Worm (Caenorhabditis elegans) whole organism, L4 larva: ENCODE data around the gene T05H10.4.

Experiments
- F10B5.3 ChIP-seq: sonication (generic microtip); optimal IDR thresholded peaks from 2 replicates; lab custom pipeline; 2016; ENCODE audit warnings: mild to moderate bottlenecking, missing genetic modification characterization, missing compliant biosample characterization
- F37D6.2 ChIP-seq: sonication (generic microtip); optimal IDR thresholded peaks from 2 replicates; lab custom pipeline; 2016; ENCODE audit warnings: mild to moderate bottlenecking, missing genetic modification characterization, missing compliant biosample characterization
- F44E2.7 ChIP-seq: fragments of 200-800 bp; sonication (Bioruptor generic); IDR thresholded peaks from 2 replicates; pipeline ENCODE4 v2.1.2; 2022; ENCODE audit warnings: missing genetic modification characterization, missing compliant biosample characterization
- Y105C5A.15 ChIP-seq: fragments of 200-800 bp; sonication (Bioruptor generic); IDR thresholded peaks from 2 replicates; pipeline ENCODE4 v1.3.6; 2022; ENCODE audit warnings: missing genetic modification characterization, missing compliant biosample characterization
- Y75B8A.6 ChIP-seq: fragments of 200-800 bp; sonication (Bioruptor generic); IDR thresholded peaks from 2 replicates; pipeline ENCODE4 v1.3.6; 2022; ENCODE audit warnings: missing genetic modification reagents, missing genetic modification characterization, missing compliant biosample characterization
- aha-1 ChIP-seq: fragments of 150-350 bp; peaks from one replicate; lab custom pipeline; 2014; ENCODE audit warnings: missing biosample characterization, missing genetic modification characterization
- ama-1 ChIP-seq: fragments of 150-350 bp; optimal IDR thresholded peaks from 2 replicates; lab custom pipeline; 2014; ENCODE audit warnings: inconsistent platforms, mixed read lengths
- arid-1 ChIP-seq: fragments of 200-800 bp; sonication (Bioruptor generic); conservative IDR thresholded peaks from 2 replicates; pipeline ENCODE4 v1.3.6; 2022; ENCODE audit warnings: missing genetic modification reagents, missing genetic modification characterization, missing compliant biosample characterization
- ceh-20 ChIP-seq: fragments of 200-800 bp; sonication (Bioruptor generic); IDR thresholded peaks from 2 replicates; pipeline ENCODE4 v1.3.6; 2022; ENCODE audit warnings: missing genetic modification reagents, missing genetic modification characterization, missing compliant biosample characterization
- ceh-28 ChIP-seq: fragments of 150-350 bp; optimal IDR thresholded peaks from 2 replicates; lab custom pipeline; 2014; ENCODE audit warnings: missing biosample characterization, missing genetic modification reagents, missing genetic modification characterization
- ceh-32 ChIP-seq: sonication (generic microtip); optimal IDR thresholded peaks from 2 replicates; lab custom pipeline; 2016; ENCODE audit warnings: mild to moderate bottlenecking, missing genetic modification characterization, missing compliant biosample characterization; ENCODE audit not compliant: poor library complexity
- ces-1 ChIP-seq: fragments of 150-350 bp; sonication (generic microtip); optimal IDR thresholded peaks from 4 replicates; lab custom pipeline; 2014; ENCODE audit warnings: missing biosample characterization, missing genetic modification reagents, missing genetic modification characterization
- daf-16 ChIP-seq, 3 experiments: sonication (generic microtip); optimal IDR thresholded peaks; 2 replicates each; lab custom pipeline; 2016 to 2017; ENCODE audit warnings: missing genetic modification characterization in 3 of 3, missing genetic modification reagents in 3 of 3, mild to moderate bottlenecking in 2 of 3, missing compliant biosample characterization in 2 of 3, missing biosample characterization in 1 of 3, moderate library complexity in 1 of 3
- daf-19 ChIP-seq: fragments of 200-800 bp; sonication (Bioruptor generic); conservative IDR thresholded peaks from 2 replicates; pipeline ENCODE4 v1.3.6; 2022; ENCODE audit warnings: missing genetic modification characterization, missing compliant biosample characterization
- daf-8 ChIP-seq: fragments of 200-800 bp; sonication (Bioruptor generic); IDR thresholded peaks from 2 replicates; pipeline ENCODE4 v1.3.6; 2022; ENCODE audit warnings: missing genetic modification characterization, missing compliant biosample characterization
- dmd-6 ChIP-seq: fragments of 200-800 bp; sonication (Bioruptor generic); IDR thresholded peaks from 2 replicates; pipeline ENCODE4 v1.3.6; 2022; ENCODE audit warnings: missing genetic modification reagents, missing genetic modification characterization, missing compliant biosample characterization
- egl-27 ChIP-seq: sonication (generic microtip); optimal IDR thresholded peaks from 3 replicates; lab custom pipeline; 2017; ENCODE audit warnings: missing biosample characterization, missing genetic modification reagents, missing genetic modification characterization
- egl-43 ChIP-seq: fragments of 200-800 bp; sonication (Bioruptor generic); IDR thresholded peaks from 2 replicates; pipeline ENCODE4 v1.3.6; 2022; ENCODE audit warnings: missing genetic modification reagents, missing genetic modification characterization, missing compliant biosample characterization
- gei-8 ChIP-seq: fragments of 200-800 bp; sonication (Bioruptor generic); optimal IDR thresholded peaks from 2 replicates; lab custom pipeline; 2018; ENCODE audit warnings: mild to moderate bottlenecking, missing genetic modification characterization, missing compliant biosample characterization
- hlh-11 ChIP-seq: fragments of 200-800 bp; sonication (Bioruptor generic); optimal IDR thresholded peaks from 2 replicates; lab custom pipeline; 2018; ENCODE audit warnings: mild to moderate bottlenecking, missing genetic modification characterization, missing compliant biosample characterization
- hlh-30 ChIP-seq: sonication (generic microtip); optimal IDR thresholded peaks from 2 replicates; lab custom pipeline; 2017; ENCODE audit warnings: antibody characterized with exemption, mild to moderate bottlenecking, missing genetic modification characterization, missing compliant biosample characterization; ENCODE audit not compliant: insufficient read depth
- hmg-1.1 ChIP-seq: fragments of 200-800 bp; sonication (Bioruptor generic); IDR thresholded peaks from 2 replicates; pipeline ENCODE4 v1.3.6; 2022; ENCODE audit warnings: missing genetic modification reagents, missing genetic modification characterization, missing compliant biosample characterization
- lin-13 ChIP-seq: fragments of 150-350 bp; optimal IDR thresholded peaks from 2 replicates; lab custom pipeline; 2014; ENCODE audit warnings: missing biosample characterization, missing genetic modification reagents, missing genetic modification characterization
- lin-15B ChIP-seq: fragments of 150-350 bp; sonication (generic microtip); optimal IDR thresholded peaks from 3 replicates; lab custom pipeline; 2014; ENCODE audit warnings: missing biosample characterization, missing genetic modification characterization
- lin-38 ChIP-seq: fragments of 200-800 bp; sonication (Bioruptor generic); IDR thresholded peaks from 2 replicates; pipeline ENCODE4 v1.3.6; 2022; ENCODE audit warnings: missing genetic modification reagents, missing genetic modification characterization, missing compliant biosample characterization
- lir-3 ChIP-seq: sonication (generic microtip); optimal IDR thresholded peaks from 2 replicates; lab custom pipeline; 2016; ENCODE audit warnings: mild to moderate bottlenecking, missing genetic modification characterization, missing compliant biosample characterization
- lsy-2 ChIP-seq, 2 experiments: fragments of 150-350 bp in 1 of 2; sonication (generic microtip) in 1 of 2; optimal IDR thresholded peaks; 2 replicates each; lab custom pipeline; 2014 to 2017; ENCODE audit warnings: missing biosample characterization in 2 of 2, missing genetic modification characterization in 2 of 2
- nhr-10 ChIP-seq: fragments of 150-350 bp; optimal IDR thresholded peaks from 2 replicates; lab custom pipeline; 2014; ENCODE audit warnings: missing biosample characterization, missing genetic modification characterization
- nhr-102 ChIP-seq: sonication (generic microtip); optimal IDR thresholded peaks from 2 replicates; lab custom pipeline; 2016; ENCODE audit warnings: mild to moderate bottlenecking, missing genetic modification characterization, moderate library complexity, missing compliant biosample characterization
- nhr-11 ChIP-seq: fragments of 150-350 bp; optimal IDR thresholded peaks from 2 replicates; lab custom pipeline; 2014; ENCODE audit warnings: missing biosample characterization, missing genetic modification characterization
- nhr-111 ChIP-seq: fragments of 200-800 bp; sonication (Bioruptor generic); optimal IDR thresholded peaks from 2 replicates; lab custom pipeline; 2018; ENCODE audit warnings: mild to moderate bottlenecking, missing genetic modification characterization, missing compliant biosample characterization
- nhr-25 ChIP-seq: sonication (generic microtip); optimal IDR thresholded peaks from 2 replicates; lab custom pipeline; 2017; ENCODE audit warnings: missing genetic modification characterization, mild to moderate bottlenecking, missing compliant biosample characterization, antibody characterized with exemption, moderate library complexity, borderline replicate concordance; ENCODE audit not compliant: insufficient read depth
- nhr-28 ChIP-seq: fragments of 150-350 bp; optimal IDR thresholded peaks from 2 replicates; lab custom pipeline; 2014; ENCODE audit warnings: missing biosample characterization, missing genetic modification characterization
- nhr-42 ChIP-seq: fragments of 200-800 bp; sonication (Bioruptor generic); IDR thresholded peaks from 2 replicates; pipeline ENCODE4 v1.3.6; 2022; ENCODE audit warnings: missing genetic modification characterization, missing compliant biosample characterization
- nhr-48 ChIP-seq: sonication (generic microtip); optimal IDR thresholded peaks from 2 replicates; lab custom pipeline; 2016; ENCODE audit warnings: mild to moderate bottlenecking, missing genetic modification characterization, missing compliant biosample characterization
- nhr-6 ChIP-seq: fragments of 150-350 bp; optimal IDR thresholded peaks from 2 replicates; lab custom pipeline; 2014; ENCODE audit warnings: missing biosample characterization, missing genetic modification characterization
- pha-4 ChIP-seq, 2 experiments: fragments of 150-350 bp in 1 of 2; fragments of 200-800 bp in 1 of 2; sonication (Bioruptor generic) in 1 of 2; IDR thresholded peaks in 1 of 2; optimal IDR thresholded peaks in 1 of 2; 2 replicates each; pipeline versions ENCODE4 v1.3.6 to Lab custom; 2014 to 2022; ENCODE audit warnings: missing genetic modification characterization in 2 of 2, missing genetic modification reagents in 2 of 2, missing biosample characterization in 1 of 2, missing compliant biosample characterization in 1 of 2
- php-3 ChIP-seq: fragments of 200-800 bp; sonication (Bioruptor generic); IDR thresholded peaks from 2 replicates; pipeline ENCODE4 v1.3.6; 2022; ENCODE audit warnings: missing genetic modification reagents, missing genetic modification characterization, missing compliant biosample characterization
- pqm-1 ChIP-seq: sonication (generic microtip); optimal IDR thresholded peaks from 2 replicates; lab custom pipeline; 2017; ENCODE audit warnings: missing biosample characterization, missing genetic modification characterization
- sdz-12 ChIP-seq: fragments of 200-800 bp; sonication (Bioruptor generic); optimal IDR thresholded peaks from 2 replicates; lab custom pipeline; 2018; ENCODE audit warnings: mild to moderate bottlenecking, missing genetic modification characterization, missing compliant biosample characterization
- snpc-4 ChIP-seq: fragments of 150-350 bp; optimal IDR thresholded peaks from 2 replicates; lab custom pipeline; 2014; ENCODE audit warnings: missing biosample characterization, missing genetic modification characterization
- tra-1 ChIP-seq: fragments of 200-800 bp; sonication (Bioruptor generic); IDR thresholded peaks from 2 replicates; pipeline ENCODE4 v1.3.6; 2022; ENCODE audit warnings: missing genetic modification reagents, missing genetic modification characterization, missing compliant biosample characterization
- unc-130 ChIP-seq: sonication (generic microtip); optimal IDR thresholded peaks from 2 replicates; lab custom pipeline; 2016; ENCODE audit warnings: missing genetic modification reagents, missing genetic modification characterization, missing compliant biosample characterization
- zfp-3 ChIP-seq: fragments of 200-800 bp; sonication (Bioruptor generic); conservative IDR thresholded peaks from 2 replicates; pipeline ENCODE4 v1.3.6; 2022; ENCODE audit warnings: missing genetic modification reagents, missing genetic modification characterization, missing compliant biosample characterization
- ztf-11 ChIP-seq: fragments of 150-350 bp; optimal IDR thresholded peaks from 2 replicates; lab custom pipeline; 2014; ENCODE audit warnings: missing biosample characterization, missing genetic modification characterization

T05H10.4 gene

DNA sequence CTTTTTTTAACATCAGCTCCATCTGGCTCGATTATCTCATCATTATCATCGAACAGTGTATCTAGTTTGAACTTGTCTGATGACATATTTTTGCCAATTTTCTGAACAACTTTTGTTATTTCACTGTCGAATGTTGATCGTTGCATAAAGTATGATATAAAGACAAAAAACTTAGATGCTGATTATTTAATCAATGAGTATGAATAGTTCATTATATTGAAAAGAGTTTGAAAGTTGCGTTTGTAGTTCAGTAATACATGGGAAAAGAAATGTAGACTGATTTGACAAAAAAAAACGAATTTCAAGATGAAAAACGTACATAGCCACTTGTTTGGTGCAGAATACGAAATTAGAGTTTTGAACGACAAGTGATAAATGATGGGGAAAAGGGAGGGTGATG lies 30.5 kb upstream of the T05H10.4 start, which contains the start of gene hda-2:
TSS of gene hda-2 (minus strand) at position 101 of the 400 bp plus-strand sequence.
- TF ChIP-seq lin-38 (GFP tag; lab: Robert Waterston, UW) (0 out of 2 replicates have a peak, but pooled peaks have one; percentile 9), F37D6.2 (no peak)

DNA sequence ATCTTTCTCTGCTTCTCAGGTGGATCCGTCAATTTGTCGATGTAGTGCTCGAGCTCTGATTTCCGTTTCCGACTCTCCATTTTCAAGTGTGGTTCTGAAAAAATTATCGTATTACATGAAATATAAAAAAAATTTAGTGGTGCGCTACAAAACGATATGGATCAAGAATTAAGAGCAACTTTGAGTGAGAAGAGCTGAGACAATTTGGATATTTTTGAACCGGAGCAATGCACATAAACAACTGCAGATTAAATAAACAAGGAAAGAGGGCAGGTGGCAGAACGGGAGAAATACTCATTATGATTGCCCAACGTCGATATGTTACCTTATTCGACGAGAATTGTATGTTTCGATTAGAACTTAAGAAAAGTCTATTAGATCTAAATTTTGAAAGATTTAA lies 25.3 kb upstream of the T05H10.4 start, which contains the start of gene swsn-7:
TSS of gene swsn-7 (minus strand) at position 101 of the 400 bp plus-strand sequence.
- TF ChIP-seq hlh-30 (tag; lab: Kevin White, UChicago): no peak
- TF ChIP-seq lin-38 (GFP tag; lab: Robert Waterston, UW): no peak
- TF ChIP-seq pqm-1 (tag; lab: Kevin White, UChicago): no peak
- no peak for TF ChIP-seq lin-13 (GFP tag; lab: Kevin White, UChicago)
- no peak for TF ChIP-seq ztf-11 (tag; lab: Kevin White, UChicago)
- no peak for TF ChIP-seq snpc-4 (tag; lab: Kevin White, UChicago)
- TF ChIP-seq hlh-11 (tag; lab: Kevin White, UChicago): no peak
- no peak for TF ChIP-seq gei-8 (GFP tag; lab: Kevin White, UChicago)
- no peak for TF ChIP-seq daf-16 (GFP tag; optimal IDR thresholded peaks at IDR 0.05; lab: Kevin White, UChicago)
- no peak for TF ChIP-seq daf-16 (tag; optimal IDR thresholded peaks at IDR 0.05; lab: Kevin White, UChicago)
- TF ChIP-seq egl-43 (GFP tag; lab: Robert Waterston, UW): no peak
- TF ChIP-seq hmg-1.1 (GFP tag; lab: Robert Waterston, UW): no peak
- TF ChIP-seq arid-1 (GFP tag; lab: Robert Waterston, UW): no peak
- no peak for TF ChIP-seq lin-15B (tag; lab: Kevin White, UChicago)
- TF ChIP-seq nhr-42 (GFP tag; lab: Robert Waterston, UW): no peak
- no peak for TF ChIP-seq nhr-111 (GFP tag; lab: Kevin White, UChicago)
- TF ChIP-seq nhr-102 (tag; lab: Kevin White, UChicago): no peak

DNA sequence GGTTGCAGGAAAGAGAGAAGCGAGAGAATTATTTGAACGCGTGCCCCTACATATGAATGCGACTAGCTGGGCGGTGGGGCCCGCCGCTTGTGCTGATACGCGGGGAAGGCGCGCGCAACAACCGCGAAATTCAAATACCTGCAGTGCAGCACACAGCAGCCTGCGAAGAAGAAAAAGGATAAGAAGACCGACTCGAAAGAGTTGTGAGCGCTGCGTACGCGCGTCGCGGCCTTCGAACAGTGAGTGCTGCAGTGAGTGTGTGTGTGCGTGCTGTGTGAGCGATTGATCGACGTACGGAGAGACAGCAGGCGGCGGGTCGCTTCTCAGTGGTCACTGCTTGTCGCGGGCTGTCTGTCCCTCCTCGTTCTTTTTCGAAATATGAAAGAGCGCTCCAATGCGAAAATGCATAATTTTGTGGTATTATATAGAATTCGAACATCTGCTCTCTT lies 24.7 kb upstream of the T05H10.4 start:
- peak; percentile 57 for TF ChIP-seq nhr-28 (tag; lab: Kevin White, UChicago)
- TF ChIP-seq sdz-12: peak; percentile 50
- peak; percentile 82 for TF ChIP-seq F10B5.3
- TF ChIP-seq aha-1 (tag; lab: Kevin White, UChicago): peak; percentile 99
- 0 out of 2 replicates have a peak, but pooled peaks have one; percentile 60 for TF ChIP-seq zfp-3 (GFP tag; lab: Robert Waterston, UW)
- TF ChIP-seq hlh-11 (tag; lab: Kevin White, UChicago): peak; percentile 97
- TF ChIP-seq lir-3: peak; percentile 98
- peak; percentile 65 to 81 for TF ChIP-seq lsy-2 (tag; optimal IDR thresholded peaks at IDR 0.05; lab: Kevin White, UChicago)
- peak; percentile 53 for TF ChIP-seq ceh-32 (tag; lab: Kevin White, UChicago)
- TF ChIP-seq tra-1: peak; percentile 71; the same call in 1 of the 2 replicates
- TF ChIP-seq nhr-25 (tag; lab: Kevin White, UChicago): peak; percentile 86
- peak; percentile 91 for TF ChIP-seq dmd-6 (GFP tag; lab: Robert Waterston, UW)
- 0 out of 2 replicates have a peak, but pooled peaks have one; percentile 15 for TF ChIP-seq daf-8 (GFP tag; lab: Robert Waterston, UW)
- peak; percentile 93 for TF ChIP-seq ceh-20 (GFP tag; lab: Robert Waterston, UW)
- TF ChIP-seq unc-130: no peak
- peak; percentile 90 for TF ChIP-seq nhr-48
- no peak for TF ChIP-seq ces-1
- TF ChIP-seq arid-1 (GFP tag; lab: Robert Waterston, UW): peak; percentile 76
- TF ChIP-seq nhr-6 (tag; lab: Kevin White, UChicago): peak; percentile 43
- TF ChIP-seq daf-19 (GFP tag; lab: Robert Waterston, UW): no peak
- TF ChIP-seq pha-4 (GFP tag; IDR thresholded peaks at IDR 0.05; lab: Robert Waterston, UW): peak; percentile 83; the same call in 1 of the 2 replicates
- no peak for TF ChIP-seq pha-4 (tag; optimal IDR thresholded peaks at IDR 0.05; lab: Kevin White, UChicago)
- 0 out of 2 replicates have a peak, but pooled peaks have one; percentile 48 for TF ChIP-seq Y75B8A.6
- TF ChIP-seq nhr-111 (GFP tag; lab: Kevin White, UChicago): no peak
- TF ChIP-seq egl-27 (tag; lab: Kevin White, UChicago): no peak
- TF ChIP-seq php-3 (GFP tag; lab: Robert Waterston, UW): peak; percentile 77
- TF ChIP-seq Y105C5A.15 (GFP tag; lab: Robert Waterston, UW): no peak
- no peak for TF ChIP-seq ama-1 (lab: Kevin White, UChicago)
- TF ChIP-seq F44E2.7 (GFP tag; lab: Robert Waterston, UW): no peak
- TF ChIP-seq lin-13 (GFP tag; lab: Kevin White, UChicago): peak; percentile 86
- peak; percentile 68 for TF ChIP-seq nhr-11
- no peak for TF ChIP-seq nhr-10 (tag; lab: Kevin White, UChicago)
- peak; percentile 32 for TF ChIP-seq pqm-1 (tag; lab: Kevin White, UChicago)
- peak; percentile 48 for TF ChIP-seq ceh-28 (tag; lab: Kevin White, UChicago)
